Worm (Caenorhabditis elegans) whole organism, L2 larva: ENCODE measurements around the gene abt-4.
A peak's percentile ranks its signal among the peaks of the same experiment; 100 is the strongest.

ENCODE experiments used
- F13H6.1 ChIP-seq: sonication (generic microtip); optimal IDR thresholded peaks from 2 replicates; lab custom pipeline; 2016; ENCODE audit warnings: missing genetic modification characterization, missing compliant biosample characterization
- R02D3.7 ChIP-seq: fragments of 150-350 bp; optimal IDR thresholded peaks from 2 replicates; lab custom pipeline; 2014; ENCODE audit warnings: missing biosample characterization, missing genetic modification characterization
- Y55F3AM.14 ChIP-seq: fragments of 200-800 bp; sonication (Bioruptor generic); optimal IDR thresholded peaks from 2 replicates; lab custom pipeline; 2018; ENCODE audit warnings: mild to moderate bottlenecking, missing genetic modification characterization, missing compliant biosample characterization
- ZK546.5 ChIP-seq: sonication (generic microtip); optimal IDR thresholded peaks from 2 replicates; lab custom pipeline; 2017; ENCODE audit warnings: missing biosample characterization, missing genetic modification characterization
- alr-1 ChIP-seq: fragments of 150-350 bp; optimal IDR thresholded peaks from 2 replicates; lab custom pipeline; 2014; ENCODE audit warnings: missing biosample characterization, missing genetic modification characterization
- aly-2 ChIP-seq: fragments of 150-350 bp; optimal IDR thresholded peaks from 2 replicates; lab custom pipeline; 2014; ENCODE audit warnings: missing biosample characterization, missing genetic modification characterization
- ama-1 ChIP-seq: fragments of 150-350 bp; optimal IDR thresholded peaks from 2 replicates; lab custom pipeline; 2018; ENCODE audit warnings: inconsistent platforms
- blmp-1 ChIP-seq: sonication (generic microtip); optimal IDR thresholded peaks from 2 replicates; lab custom pipeline; 2017; ENCODE audit warnings: missing genetic modification characterization, mild to moderate bottlenecking, missing compliant biosample characterization, antibody characterized with exemption, moderate library complexity; ENCODE audit not compliant: insufficient read depth
- ceh-16 ChIP-seq: fragments of 150-350 bp; optimal IDR thresholded peaks from 2 replicates; lab custom pipeline; 2014; ENCODE audit warnings: missing biosample characterization, missing genetic modification characterization
- ceh-82 ChIP-seq: fragments of 150-350 bp; optimal IDR thresholded peaks from 2 replicates; lab custom pipeline; 2014; ENCODE audit warnings: missing biosample characterization, missing genetic modification characterization
- dmd-4 ChIP-seq: sonication (generic microtip); optimal IDR thresholded peaks from 2 replicates; lab custom pipeline; 2017; ENCODE audit warnings: missing biosample characterization, missing genetic modification characterization
- egl-27 ChIP-seq: sonication (generic microtip); optimal IDR thresholded peaks from 3 replicates; lab custom pipeline; 2017; ENCODE audit warnings: missing biosample characterization, missing genetic modification reagents, missing genetic modification characterization
- elt-3 ChIP-seq: sonication (generic microtip); optimal IDR thresholded peaks from 2 replicates; lab custom pipeline; 2017; ENCODE audit warnings: missing biosample characterization, missing genetic modification characterization
- fos-1 ChIP-seq: fragments of 150-350 bp; optimal IDR thresholded peaks from 2 replicates; lab custom pipeline; 2014; ENCODE audit warnings: missing biosample characterization, missing genetic modification characterization
- lsy-2 ChIP-seq, 2 experiments: fragments of 150-350 bp in 1 of 2; sonication (generic microtip) in 1 of 2; optimal IDR thresholded peaks; 2 replicates each; lab custom pipeline; 2014 to 2017; ENCODE audit warnings: missing biosample characterization in 2 of 2, missing genetic modification characterization in 2 of 2
- mab-5 ChIP-seq: fragments of 150-350 bp; optimal IDR thresholded peaks from 2 replicates; lab custom pipeline; 2014; ENCODE audit warnings: missing biosample characterization, missing genetic modification characterization
- mdl-1 ChIP-seq, 2 experiments: fragments of 150-350 bp in 1 of 2; sonication (generic microtip) in 1 of 2; optimal IDR thresholded peaks; 2 replicates each; lab custom pipeline; 2017; ENCODE audit warnings: missing biosample characterization in 2 of 2, missing genetic modification characterization in 2 of 2
- nhr-11 ChIP-seq: fragments of 150-350 bp; optimal IDR thresholded peaks from 2 replicates; lab custom pipeline; 2014; ENCODE audit warnings: missing biosample characterization, missing genetic modification characterization
- nhr-12 ChIP-seq: fragments of 150-350 bp; optimal IDR thresholded peaks from 2 replicates; lab custom pipeline; 2014; ENCODE audit warnings: missing biosample characterization, missing genetic modification characterization
- nhr-21 ChIP-seq: fragments of 150-350 bp; optimal IDR thresholded peaks from 2 replicates; lab custom pipeline; 2014; ENCODE audit warnings: missing biosample characterization, missing genetic modification characterization
- nhr-25 ChIP-seq: fragments of 150-350 bp; sonication (generic microtip); optimal IDR thresholded peaks from 3 replicates; lab custom pipeline; 2014; ENCODE audit warnings: missing biosample characterization, missing genetic modification characterization
- nhr-6 ChIP-seq: fragments of 150-350 bp; optimal IDR thresholded peaks from 2 replicates; lab custom pipeline; 2014; ENCODE audit warnings: missing biosample characterization, missing genetic modification characterization
- sem-4 ChIP-seq: fragments of 150-350 bp; optimal IDR thresholded peaks from 2 replicates; lab custom pipeline; 2014; ENCODE audit warnings: missing biosample characterization, missing genetic modification reagents, missing genetic modification characterization
- skn-1 ChIP-seq: sonication (generic microtip); optimal IDR thresholded peaks from 2 replicates; lab custom pipeline; 2017; ENCODE audit warnings: missing biosample characterization, missing genetic modification characterization
- sma-3 ChIP-seq: sonication (generic microtip); optimal IDR thresholded peaks from 2 replicates; lab custom pipeline; 2016; ENCODE audit warnings: missing genetic modification reagents, missing genetic modification characterization, missing compliant biosample characterization
- sma-9 ChIP-seq, 2 experiments: fragments of 150-350 bp in 1 of 2; sonication (generic microtip) in 1 of 2; optimal IDR thresholded peaks; 2 replicates each; lab custom pipeline; 2014 to 2016; ENCODE audit warnings: missing genetic modification characterization in 2 of 2, mild to moderate bottlenecking in 1 of 2, missing biosample characterization in 1 of 2, missing compliant biosample characterization in 1 of 2, missing genetic modification reagents in 1 of 2, moderate library complexity in 1 of 2
- snpc-4 ChIP-seq: fragments of 150-350 bp; optimal IDR thresholded peaks from 2 replicates; lab custom pipeline; 2014; ENCODE audit warnings: missing biosample characterization, missing genetic modification characterization
- unc-39 ChIP-seq: fragments of 150-350 bp; optimal IDR thresholded peaks from 2 replicates; lab custom pipeline; 2014; ENCODE audit warnings: missing biosample characterization, missing genetic modification characterization
- unc-62 ChIP-seq: fragments of 150-350 bp; optimal IDR thresholded peaks from 2 replicates; lab custom pipeline; 2014; ENCODE audit warnings: missing biosample characterization, missing genetic modification reagents, missing genetic modification characterization
- zag-1 ChIP-seq: fragments of 150-350 bp; optimal IDR thresholded peaks from 2 replicates; lab custom pipeline; 2014; ENCODE audit warnings: missing biosample characterization, missing genetic modification characterization
- ztf-1 ChIP-seq: fragments of 200-800 bp; sonication (Bioruptor generic); conservative IDR thresholded peaks from 2 replicates; pipeline ENCODE4 v1.3.6; 2022; ENCODE audit warnings: missing genetic modification characterization, missing compliant biosample characterization
- ztf-11 ChIP-seq: sonication (generic microtip); optimal IDR thresholded peaks from 2 replicates; lab custom pipeline; 2017; ENCODE audit warnings: missing biosample characterization, missing genetic modification characterization
- ztf-4 ChIP-seq: fragments of 150-350 bp; optimal IDR thresholded peaks from 2 replicates; lab custom pipeline; 2014; ENCODE audit warnings: missing biosample characterization, missing genetic modification characterization

Gene abt-4

ce11 chrV:330625-331024 lies at the start of gene abt-4:
Gene abt-4, minus strand, starts transcription at chrV:330725.
- TF ChIP-seq unc-62 (GFP tag; lab: Kevin White, UChicago) (no peak), ceh-16 (tag; lab: Kevin White, UChicago) (no peak), skn-1 (no peak), Y55F3AM.14 (GFP tag; lab: Kevin White, UChicago) (no peak), ZK546.5 (no peak), ztf-1 (GFP tag; lab: Robert Waterston, UW) (no peak), sem-4 (tag; lab: Kevin White, UChicago) (no peak), ztf-4 (no peak), unc-39 (no peak), sma-3 (GFP tag; lab: Kevin White, UChicago) (no peak), nhr-12 (tag; lab: Kevin White, UChicago) (no peak), alr-1 (tag; lab: Kevin White, UChicago) (no peak)

ce11 chrV:380186-380585 lies 49.7 kb upstream of the abt-4 start, which contains the start of gene mltn-8:
Gene mltn-8, minus strand, starts transcription at chrV:380286.
- no peak for TF ChIP-seq R02D3.7 (tag; lab: Kevin White, UChicago)
- no peak for TF ChIP-seq egl-27 (tag; lab: Kevin White, UChicago)
- TF ChIP-seq F13H6.1 (tag; lab: Kevin White, UChicago), result no peak
- no peak for TF ChIP-seq ztf-11 (tag; lab: Kevin White, UChicago)
- no peak for TF ChIP-seq aly-2 (tag; lab: Kevin White, UChicago)
- no peak for TF ChIP-seq ztf-4

ce11 chrV:378231-378630 lies 47.7 kb upstream of the abt-4 start:
- peak; percentile 75 for TF ChIP-seq sma-9 (GFP tag; optimal IDR thresholded peaks at IDR 0.05; lab: Kevin White, UChicago)
- TF ChIP-seq sma-9 (tag; optimal IDR thresholded peaks at IDR 0.05; lab: Kevin White, UChicago), result no peak
- peak; percentile 31 for TF ChIP-seq nhr-21 (tag; lab: Kevin White, UChicago)
- TF ChIP-seq dmd-4 (tag; lab: Kevin White, UChicago), result no peak
- no peak for TF ChIP-seq skn-1
- TF ChIP-seq nhr-25 (tag; lab: Kevin White, UChicago), result peak; percentile 40
- TF ChIP-seq ceh-82 (tag; lab: Kevin White, UChicago), result no peak
- TF ChIP-seq fos-1 (tag; lab: Kevin White, UChicago), result peak; percentile 1

ce11 chrV:376790-377189 lies 46.3 kb upstream of the abt-4 start:
- TF ChIP-seq alr-1 (tag; lab: Kevin White, UChicago) (no peak), F13H6.1 (tag; lab: Kevin White, UChicago) (no peak), nhr-6 (no peak), snpc-4 (tag; lab: Kevin White, UChicago) (no peak), fos-1 (tag; lab: Kevin White, UChicago) (peak; percentile 55), nhr-11 (tag; lab: Kevin White, UChicago) (no peak), unc-39 (no peak)

- no peak for TF ChIP-seq dmd-4 (tag; lab: Kevin White, UChicago)
- TF ChIP-seq nhr-6, result no peak
- no peak for TF ChIP-seq ZK546.5
- no peak for TF ChIP-seq elt-3 (tag; lab: Kevin White, UChicago)
- TF ChIP-seq ztf-11 (tag; lab: Kevin White, UChicago), result no peak
- TF ChIP-seq blmp-1 (tag; lab: Kevin White, UChicago), result no peak
- TF ChIP-seq lsy-2 (tag; optimal IDR thresholded peaks at IDR 0.05; lab: Kevin White, UChicago), result no peak
- no peak for TF ChIP-seq snpc-4 (tag; lab: Kevin White, UChicago)
- TF ChIP-seq nhr-25 (tag; lab: Kevin White, UChicago), result no peak
- no peak for TF ChIP-seq ceh-82 (tag; lab: Kevin White, UChicago)
- TF ChIP-seq zag-1 (tag; lab: Kevin White, UChicago), result no peak
- TF ChIP-seq sma-3 (GFP tag; lab: Kevin White, UChicago), result no peak
- no peak for TF ChIP-seq ama-1 (lab: Kevin White, UChicago)
- no peak for TF ChIP-seq ztf-4
These were observed 42.7 kb upstream of the abt-4 start for ce11 chrV:373192-373591.

ce11 chrV:370033-370432 lies 39.5 kb upstream of the abt-4 start, which contains the start of gene mltn-7:
Gene mltn-7, plus strand, starts transcription at chrV:370333.
- TF ChIP-seq nhr-25 (tag; lab: Kevin White, UChicago), result no peak
- no peak for TF ChIP-seq unc-39
- no peak for TF ChIP-seq mab-5 (tag; lab: Kevin White, UChicago)
- TF ChIP-seq mdl-1 (tag; optimal IDR thresholded peaks at IDR 0.05; lab: Kevin White, UChicago), result no peak
- TF ChIP-seq zag-1 (tag; lab: Kevin White, UChicago), result no peak
- TF ChIP-seq Y55F3AM.14 (GFP tag; lab: Kevin White, UChicago), result no peak
- TF ChIP-seq unc-62 (GFP tag; lab: Kevin White, UChicago), result no peak
